Worm (Caenorhabditis elegans) whole organism, midembryonic: Measurements from ENCODE around the gene Y53G8AR.9.
A peak's percentile ranks its signal among the peaks of the same experiment; 100 is the strongest.

Experiments
- klf-2 ChIP-seq: fragments of 200-800 bp; sonication (Bioruptor generic); conservative IDR thresholded peaks from 2 replicates; pipeline ENCODE4 v1.3.6; 2022; ENCODE audit warnings: missing genetic modification reagents, missing genetic modification characterization, missing compliant biosample characterization
- ztf-29 ChIP-seq: fragments of 200-800 bp; sonication (Bioruptor generic); IDR thresholded peaks from 2 replicates; pipeline ENCODE4 v1.3.6; 2022; ENCODE audit warnings: missing genetic modification reagents, missing genetic modification characterization, missing compliant biosample characterization

ce11 chrIII:3334941-3335559 is 14.0 kb upstream of the Y53G8AR.9 start:
- TF ChIP-seq ztf-29 (GFP tag; lab: Robert Waterston, UW) (peak; percentile 97), klf-2 (GFP tag; lab: Robert Waterston, UW) (peak; percentile 98)
